Fruit fly (Drosophila melanogaster): ENCODE results near the gene Manf.
A peak's percentile ranks its signal among the peaks of the same experiment; 100 is the strongest.

Manf gene

DNA sequence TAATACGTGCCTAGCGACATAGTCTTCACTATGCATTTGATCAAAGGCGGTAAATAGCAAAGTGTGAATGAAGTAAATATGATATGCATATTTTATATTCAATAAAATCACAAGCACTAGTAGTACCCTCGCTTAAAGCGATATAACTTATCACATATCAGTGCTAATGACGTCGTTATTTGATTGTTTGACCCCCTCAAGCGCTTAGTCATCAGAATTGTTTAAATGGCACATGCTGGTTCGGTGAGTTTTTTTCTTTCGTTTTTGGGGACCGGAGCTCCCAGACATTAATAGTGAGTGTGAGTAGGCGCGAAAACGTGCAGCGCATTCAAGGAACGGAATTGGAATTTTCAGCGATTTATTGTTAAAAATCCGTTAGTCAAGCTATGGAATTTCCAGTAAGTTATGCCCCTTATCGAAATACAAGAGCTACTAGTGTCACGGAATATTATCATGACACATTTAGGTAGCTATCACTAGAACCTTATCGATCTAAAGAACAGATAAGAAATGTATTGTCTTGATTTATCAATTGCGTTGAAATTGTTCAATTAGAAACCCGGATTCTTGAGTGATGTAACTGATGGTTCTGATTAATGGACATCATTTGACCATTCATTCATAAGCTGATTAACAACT, 1.5 kb upstream of the Manf start:
- TF ChIP-seq CG34376 (GFP tag; optimal IDR thresholded peaks at IDR 0.05) (peak; percentile 65), kay (GFP tag; optimal IDR thresholded peaks at IDR 0.05) (no peak), crol (GFP tag; IDR thresholded peaks at IDR 0.05) (no peak), onecut (GFP tag; IDR thresholded peaks at IDR 0.05) (no peak), ap (GFP tag; IDR thresholded peaks at IDR 0.05) (no peak), btn (GFP tag; optimal IDR thresholded peaks at IDR 0.05) (no peak), mirr (GFP tag; optimal IDR thresholded peaks at IDR 0.05) (peak; percentile 66), zf30C (GFP tag; optimal IDR thresholded peaks at IDR 0.05) (no peak), ase (GFP tag; IDR thresholded peaks at IDR 0.05) (no peak), fd96Cb (tag; optimal IDR thresholded peaks at IDR 0.05) (no peak), CG4617 (GFP tag; optimal IDR thresholded peaks at IDR 0.05; ENCODE audit: borderline replicate concordance) (no peak), CG4730 (GFP tag; IDR thresholded peaks at IDR 0.05) (no peak), CG3847 (GFP tag; IDR thresholded peaks at IDR 0.05) (no peak), CG7839 (tag; optimal IDR thresholded peaks at IDR 0.05) (no peak), sqz (GFP tag; optimal IDR thresholded peaks at IDR 0.05) (peak; percentile 86), CG3281 (GFP tag; optimal IDR thresholded peaks at IDR 0.05) (peak; percentile 18), E2f2 (GFP tag; IDR thresholded peaks at IDR 0.05) (no peak), cwo (GFP tag; optimal IDR thresholded peaks at IDR 0.05) (peak; percentile 73), sug (tag; optimal IDR thresholded peaks at IDR 0.05) (peak; percentile 85), CG17568 (GFP tag; optimal IDR thresholded peaks at IDR 0.05) (no peak), CG2712 (tag; optimal IDR thresholded peaks at IDR 0.05) (no peak), gce (GFP tag; IDR thresholded peaks at IDR 0.05) (no peak), wek (GFP tag; optimal IDR thresholded peaks at IDR 0.05) (no peak), Rx (GFP tag; IDR thresholded peaks at IDR 0.05) (no peak), Oaz (GFP tag; IDR thresholded peaks at IDR 0.05) (no peak), Sry-δ (GFP tag; optimal IDR thresholded peaks at IDR 0.05) (no peak), nom (GFP tag; optimal IDR thresholded peaks at IDR 0.05) (no peak), sd (tag; optimal IDR thresholded peaks at IDR 0.05) (peak; percentile 91), amos (GFP tag; IDR thresholded peaks at IDR 0.05; ENCODE audit: partially characterized antibody) (no peak), lab (GFP tag; optimal IDR thresholded peaks at IDR 0.05) (peak; percentile 3), bab2 (GFP tag; optimal IDR thresholded peaks at IDR 0.05) (no peak), CG14050 (GFP tag; IDR thresholded peaks at IDR 0.05) (no peak), TFAM (GFP tag; optimal IDR thresholded peaks at IDR 0.05) (no peak), CG17912 (GFP tag; optimal IDR thresholded peaks at IDR 0.05) (no peak), insv (GFP tag; optimal IDR thresholded peaks at IDR 0.05) (no peak), jigr1 (GFP tag; IDR thresholded peaks at IDR 0.05) (no peak), Hr78 (GFP tag; optimal IDR thresholded peaks at IDR 0.05) (peak in 1 of 2 experiments; percentile 77), CG12769 (tag; optimal IDR thresholded peaks at IDR 0.05) (no peak), zfh2 (GFP tag; optimal IDR thresholded peaks at IDR 0.05) (no peak), CG1647 (GFP tag; optimal IDR thresholded peaks at IDR 0.05) (no peak), grn (GFP tag; optimal IDR thresholded peaks at IDR 0.05) (peak; percentile 93), zen2 (GFP tag; IDR thresholded peaks at IDR 0.05; ENCODE audit: partially characterized antibody) (no peak), CG30403 (GFP tag; optimal IDR thresholded peaks at IDR 0.05) (no peak), Optix (GFP tag; IDR thresholded peaks at IDR 0.05) (no peak), sens-2 (GFP tag; IDR thresholded peaks at IDR 0.05) (no peak), CG10654 (GFP tag; optimal IDR thresholded peaks at IDR 0.05) (no peak), Dek (tag; optimal IDR thresholded peaks at IDR 0.05) (no peak), exex (tag; optimal IDR thresholded peaks at IDR 0.05) (peak; percentile 90), Hmr (GFP tag; optimal IDR thresholded peaks at IDR 0.05) (no peak), Doc2 (GFP tag; IDR thresholded peaks at IDR 0.05) (no peak)
